Worm (Caenorhabditis elegans): ENCODE results near the gene cisd-3.1.

Gene cisd-3.1

DNA sequence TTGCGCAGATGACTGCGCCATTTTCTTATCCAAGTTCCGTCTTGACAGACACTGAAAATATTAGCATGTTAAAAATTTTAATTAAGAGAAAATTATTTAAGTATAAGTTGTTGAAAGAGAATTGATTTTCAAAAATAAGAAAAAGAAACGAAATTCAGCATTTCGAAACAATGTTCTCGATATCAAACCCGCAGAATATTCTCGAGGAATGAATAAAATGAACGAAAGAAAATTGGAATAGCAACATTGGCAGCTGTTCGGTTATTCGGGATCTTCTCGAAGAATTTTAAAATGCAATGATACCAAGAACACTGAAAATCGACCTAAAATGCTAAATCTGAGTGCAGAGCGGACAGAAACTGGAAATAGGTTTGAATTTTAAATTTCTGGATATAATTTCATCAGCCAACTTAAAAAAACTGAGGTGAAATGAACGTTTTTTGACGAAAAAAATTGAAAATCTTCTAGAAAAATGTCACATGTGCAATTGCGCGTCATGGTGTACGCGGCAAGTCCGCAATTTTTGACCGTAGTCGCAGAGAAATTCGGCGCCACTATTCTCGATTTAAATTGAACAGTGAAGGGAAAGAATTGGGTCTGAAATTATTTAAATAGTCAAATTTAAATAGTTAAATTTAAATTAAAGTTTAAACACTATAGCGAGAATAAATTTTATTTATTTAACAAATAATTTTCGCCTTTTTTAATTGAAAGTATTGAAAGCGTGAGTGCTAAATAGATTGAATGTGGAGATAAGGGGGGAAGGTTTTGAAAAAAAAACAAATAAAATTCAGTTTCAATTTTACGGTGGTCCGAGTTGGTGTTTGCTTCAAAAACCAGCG lies 34.4 kb upstream of the cisd-3.1 start, which contains the start of the genes cct-5 and F25F2.1:
Gene cct-5 (minus strand): TSS at position 51 of the 842 bp plus-strand sequence.
Gene F25F2.1 (plus strand): TSS at position 792 of the 842 bp plus-strand sequence.
- no peak for TF ChIP-seq pag-3 (tag; optimal IDR thresholded peaks at IDR 0.05; ENCODE audit: borderline replicate concordance)
- peak; percentile 60 for TF ChIP-seq nfya-1 (tag; optimal IDR thresholded peaks at IDR 0.05)
- no peak for TF ChIP-seq lin-11 (tag; optimal IDR thresholded peaks at IDR 0.05)
- no peak for TF ChIP-seq npax-4 (tag; optimal IDR thresholded peaks at IDR 0.05)
- no peak for TF ChIP-seq ceh-24 (tag; optimal IDR thresholded peaks at IDR 0.05)
- TF ChIP-seq pax-1 (tag; optimal IDR thresholded peaks at IDR 0.05): peak; percentile 2
- TF ChIP-seq ets-4 (tag; optimal IDR thresholded peaks at IDR 0.05): no peak
- TF ChIP-seq ceh-9 (tag; optimal IDR thresholded peaks at IDR 0.05): no peak
- TF ChIP-seq ceh-2 (tag; optimal IDR thresholded peaks at IDR 0.05): no peak
- no peak for TF ChIP-seq gmeb-2 (tag; optimal IDR thresholded peaks at IDR 0.05)
- TF ChIP-seq hlh-30 (tag; optimal IDR thresholded peaks at IDR 0.05; ENCODE audit: insufficient read depth): peak; percentile 40
- TF ChIP-seq rnt-1 (tag; optimal IDR thresholded peaks at IDR 0.05): peak; percentile 38
- no peak for TF ChIP-seq T23F11.4 (GFP tag; optimal IDR thresholded peaks at IDR 0.05)
- TF ChIP-seq pat-9 (tag; optimal IDR thresholded peaks at IDR 0.05): peak; percentile 32
- peak; percentile 4 for TF ChIP-seq ceh-31 (tag; optimal IDR thresholded peaks at IDR 0.05)
- TF ChIP-seq fax-1 (tag; optimal IDR thresholded peaks at IDR 0.05): no peak
- TF ChIP-seq ceh-19 (GFP tag; optimal IDR thresholded peaks at IDR 0.05): no peak
- TF ChIP-seq K09A11.1 (tag; optimal IDR thresholded peaks at IDR 0.05; ENCODE audit: insufficient read depth): peak; percentile 0
- no peak for TF ChIP-seq sdc-2 (tag; optimal IDR thresholded peaks at IDR 0.05)

DNA sequence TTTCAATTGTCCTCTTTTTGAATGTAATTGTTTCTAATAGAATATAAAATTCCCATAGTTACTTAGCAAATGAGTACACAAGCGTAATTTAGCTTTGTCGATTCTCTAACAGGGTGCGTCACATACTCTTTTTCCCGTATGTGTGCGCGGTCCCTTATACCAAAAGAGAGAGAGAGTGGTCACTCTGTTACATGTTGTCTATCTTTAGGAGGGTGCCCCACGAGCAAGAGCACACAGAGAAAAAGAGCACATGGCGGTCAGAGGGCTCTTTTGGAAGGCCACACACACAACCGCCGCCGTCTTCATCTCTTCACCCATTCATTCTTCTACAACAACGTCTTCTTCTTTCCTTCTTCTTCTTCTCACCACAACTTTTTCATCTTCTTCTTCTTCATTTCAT lies 28.8 kb upstream of the cisd-3.1 start:
- TF ChIP-seq ceh-14 (tag; optimal IDR thresholded peaks at IDR 0.05) (peak; percentile 0), madf-2 (tag; optimal IDR thresholded peaks at IDR 0.05) (no peak), hlh-30 (tag; optimal IDR thresholded peaks at IDR 0.05; ENCODE audit: insufficient read depth) (peak; percentile 63), unc-42 (tag; optimal IDR thresholded peaks at IDR 0.05) (peak; percentile 46), ceh-31 (tag; optimal IDR thresholded peaks at IDR 0.05) (peak; percentile 65), ceh-34 (tag; optimal IDR thresholded peaks at IDR 0.05) (peak; percentile 5), ttx-3 (tag; optimal IDR thresholded peaks at IDR 0.05) (no peak)

- TF ChIP-seq ceh-31 (tag; optimal IDR thresholded peaks at IDR 0.05) (peak; percentile 56), nfya-1 (tag; optimal IDR thresholded peaks at IDR 0.05) (peak; percentile 19), unc-42 (tag; optimal IDR thresholded peaks at IDR 0.05) (peak; percentile 72), zip-5 (tag; optimal IDR thresholded peaks at IDR 0.05) (no peak)
Measured at ce11 chrIII:4515173-4515572, 27.5 kb upstream of the cisd-3.1 start.

DNA sequence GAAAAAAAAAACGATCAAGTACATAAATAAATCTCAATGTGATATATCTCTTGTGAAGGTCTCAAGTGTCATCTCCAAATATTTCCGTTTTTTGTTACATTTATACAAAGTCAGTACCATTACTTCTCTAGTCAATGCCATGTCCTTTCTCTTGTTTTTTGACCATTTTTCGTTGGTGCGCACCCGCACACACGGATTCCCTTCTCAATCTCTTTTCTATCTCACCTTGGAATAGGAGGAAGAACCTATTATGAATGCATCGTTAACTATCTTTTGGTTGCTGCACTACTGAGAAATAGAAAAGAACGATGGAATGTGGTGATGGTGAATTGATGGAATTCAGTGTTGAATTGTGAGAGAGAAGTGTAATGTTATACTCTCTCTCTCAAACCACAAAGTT lies 24.9 kb upstream of the cisd-3.1 start:
- TF ChIP-seq ets-4 (tag; optimal IDR thresholded peaks at IDR 0.05): no peak
- no peak for TF ChIP-seq fkh-10 (GFP tag; optimal IDR thresholded peaks at IDR 0.05)
- no peak for TF ChIP-seq unc-42 (tag; optimal IDR thresholded peaks at IDR 0.05)
- no peak for TF ChIP-seq eyg-1 (tag; optimal IDR thresholded peaks at IDR 0.05)
- TF ChIP-seq ceh-14 (tag; optimal IDR thresholded peaks at IDR 0.05): no peak
- TF ChIP-seq pha-4 (tag; optimal IDR thresholded peaks at IDR 0.05): no peak
- no peak for TF ChIP-seq rnt-1 (tag; optimal IDR thresholded peaks at IDR 0.05)

DNA sequence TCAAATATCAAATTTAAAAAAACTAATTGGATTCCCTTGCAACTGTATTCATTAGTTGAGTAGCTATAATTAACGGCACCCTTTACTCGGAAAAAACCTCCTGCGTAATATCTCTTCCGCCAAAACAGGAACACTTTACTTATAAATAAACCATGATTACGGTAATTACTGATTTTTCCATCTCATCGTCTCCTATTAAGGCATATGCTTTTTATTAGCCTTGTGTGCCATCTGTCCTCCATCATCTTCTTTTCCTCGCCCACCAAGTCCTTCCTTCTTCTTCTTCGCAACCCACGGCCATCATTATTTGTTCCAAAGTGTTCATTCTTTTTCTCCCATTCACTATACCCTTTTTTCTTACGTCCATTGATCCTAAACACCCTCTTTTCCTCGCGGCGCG lies 23.3 kb upstream of the cisd-3.1 start:
- TF ChIP-seq ceh-24 (tag; optimal IDR thresholded peaks at IDR 0.05) (no peak), zip-5 (tag; optimal IDR thresholded peaks at IDR 0.05) (no peak), ceh-31 (tag; optimal IDR thresholded peaks at IDR 0.05) (peak; percentile 33), eyg-1 (tag; optimal IDR thresholded peaks at IDR 0.05) (no peak), unc-42 (tag; optimal IDR thresholded peaks at IDR 0.05) (peak; percentile 36), ceh-18 (tag; optimal IDR thresholded peaks at IDR 0.05) (no peak)

- TF ChIP-seq hlh-30 (tag; optimal IDR thresholded peaks at IDR 0.05; ENCODE audit: insufficient read depth) (no peak), tbx-7 (tag; optimal IDR thresholded peaks at IDR 0.05) (no peak), ceh-14 (tag; optimal IDR thresholded peaks at IDR 0.05) (no peak), ztf-16 (tag; optimal IDR thresholded peaks at IDR 0.05) (no peak), ama-1 (optimal IDR thresholded peaks at IDR 0.05) (no peak), ceh-34 (tag; optimal IDR thresholded peaks at IDR 0.05) (no peak), pros-1 (tag; optimal IDR thresholded peaks at IDR 0.05) (no peak), ceh-45 (GFP tag; IDR thresholded peaks at IDR 0.05) (no peak), pax-1 (tag; optimal IDR thresholded peaks at IDR 0.05) (no peak)
Measured at ce11 chrIII:4520057-4520456, 22.6 kb upstream of the cisd-3.1 start, which contains the start of gene cdh-4. Gene cdh-4, plus strand, starts transcription at chrIII:4520357.

Data from whole organism, late embryonic.